Worm (Caenorhabditis elegans) whole organism, early embryonic: ENCODE measurements around the gene sul-2.

Experiments
- B0310.2 ChIP-seq: sonication (generic microtip); optimal IDR thresholded peaks from 2 replicates; lab custom pipeline; 2016; ENCODE audit warnings: mild to moderate bottlenecking, missing genetic modification characterization, missing compliant biosample characterization
- F13C5.2 ChIP-seq: sonication (generic microtip); optimal IDR thresholded peaks from 2 replicates; lab custom pipeline; 2017; ENCODE audit warnings: mild to moderate bottlenecking, missing genetic modification characterization, inconsistent platforms, missing compliant biosample characterization
- aly-1 ChIP-seq: sonication (generic microtip); optimal IDR thresholded peaks from 2 replicates; lab custom pipeline; 2016; ENCODE audit warnings: missing genetic modification characterization, missing compliant biosample characterization
- ama-1 ChIP-seq: fragments of 150-350 bp; optimal IDR thresholded peaks from 2 replicates; lab custom pipeline; 2014
- ceh-13 ChIP-seq: fragments of 200-800 bp; sonication (Bioruptor generic); optimal IDR thresholded peaks from 2 replicates; lab custom pipeline; 2018; ENCODE audit warnings: mild to moderate bottlenecking, missing genetic modification characterization, missing compliant biosample characterization
- ceh-36 ChIP-seq: sonication (generic microtip); optimal IDR thresholded peaks from 2 replicates; lab custom pipeline; 2016; ENCODE audit warnings: missing genetic modification characterization, inconsistent platforms, missing compliant biosample characterization
- ets-7 ChIP-seq: sonication (generic microtip); optimal IDR thresholded peaks from 2 replicates; lab custom pipeline; 2016; ENCODE audit warnings: missing genotype, missing genetic modification characterization, missing compliant biosample characterization
- flt-1 ChIP-seq: fragments of 200-800 bp; sonication (Bioruptor generic); IDR thresholded peaks from 2 replicates; pipeline ENCODE4 v1.3.6; 2022; ENCODE audit warnings: missing genetic modification characterization, missing compliant biosample characterization
- hmbx-1 ChIP-seq: sonication (generic microtip); optimal IDR thresholded peaks from 2 replicates; lab custom pipeline; 2016; ENCODE audit warnings: mild to moderate bottlenecking, missing genetic modification characterization, missing compliant biosample characterization
- hmg-4 ChIP-seq: fragments of 200-800 bp; sonication (Bioruptor generic); optimal IDR thresholded peaks from 2 replicates; lab custom pipeline; 2018; ENCODE audit warnings: mild to moderate bottlenecking, missing genetic modification characterization, missing compliant biosample characterization
- hnd-1 ChIP-seq: sonication (generic microtip); optimal IDR thresholded peaks from 2 replicates; lab custom pipeline; 2016; ENCODE audit warnings: missing genetic modification characterization, missing compliant biosample characterization
- pes-1 ChIP-seq: fragments of 200-800 bp; sonication (Bioruptor generic); IDR thresholded peaks from 2 replicates; pipeline ENCODE4 v1.3.6; 2022; ENCODE audit warnings: missing genetic modification reagents, missing genetic modification characterization, missing compliant biosample characterization
- scrt-1 ChIP-seq: fragments of 200-800 bp; sonication (Bioruptor generic); IDR thresholded peaks from 2 replicates; pipeline ENCODE4 v1.3.6; 2022; ENCODE audit warnings: missing genetic modification characterization, missing compliant biosample characterization
- sea-1 ChIP-seq: fragments of 200-800 bp; sonication (Bioruptor generic); conservative IDR thresholded peaks from 2 replicates; pipeline ENCODE4 v1.3.6; 2022; ENCODE audit warnings: missing genetic modification characterization, missing compliant biosample characterization
- tbx-11 ChIP-seq: fragments of 200-800 bp; sonication (Bioruptor generic); IDR thresholded peaks from 2 replicates; pipeline ENCODE4 v1.3.6; 2022; ENCODE audit warnings: missing genetic modification characterization, missing compliant biosample characterization
- tbx-37 ChIP-seq: fragments of 200-800 bp; sonication (Bioruptor generic); conservative IDR thresholded peaks from 2 replicates; pipeline ENCODE4 v1.3.6; 2022; ENCODE audit warnings: missing genetic modification reagents, missing genetic modification characterization, missing compliant biosample characterization
- tra-4 ChIP-seq: sonication (generic microtip); optimal IDR thresholded peaks from 2 replicates; lab custom pipeline; 2017; ENCODE audit warnings: missing genetic modification characterization, missing compliant biosample characterization

Gene sul-2

DNA sequence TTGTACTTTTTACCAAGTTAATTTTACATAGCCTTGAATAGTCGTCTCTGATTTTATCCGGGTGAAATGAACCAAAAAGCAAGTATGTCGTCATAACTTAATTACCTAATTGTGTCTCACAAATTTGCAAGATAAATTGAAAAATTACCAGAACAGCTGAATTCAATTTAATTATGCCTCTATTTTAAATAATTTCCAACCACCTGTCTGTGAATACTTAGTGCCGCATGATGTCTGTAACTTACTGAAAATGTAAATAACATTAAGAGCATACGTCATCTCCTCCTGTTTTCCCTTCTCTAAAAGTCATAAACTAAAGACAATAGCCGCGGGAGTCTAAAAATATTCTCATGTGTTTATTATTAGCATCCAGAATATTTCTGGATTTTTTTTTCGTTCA is 12.8 kb downstream of the sul-2 start:
- TF ChIP-seq ceh-13 (no peak), tbx-37 (GFP tag; lab: Robert Waterston, UW) (no peak), pes-1 (GFP tag; lab: Robert Waterston, UW) (no peak), sea-1 (GFP tag; lab: Robert Waterston, UW) (no peak), B0310.2 (tag; lab: Kevin White, UChicago) (no peak), tra-4 (no peak), tbx-11 (GFP tag; lab: Robert Waterston, UW) (no peak), scrt-1 (GFP tag; lab: Robert Waterston, UW) (no peak), ets-7 (tag; lab: Kevin White, UChicago) (no peak), hnd-1 (tag; lab: Kevin White, UChicago) (no peak), hmg-4 (GFP tag; lab: Kevin White, UChicago) (no peak), aly-1 (tag; lab: Kevin White, UChicago) (no peak)

DNA sequence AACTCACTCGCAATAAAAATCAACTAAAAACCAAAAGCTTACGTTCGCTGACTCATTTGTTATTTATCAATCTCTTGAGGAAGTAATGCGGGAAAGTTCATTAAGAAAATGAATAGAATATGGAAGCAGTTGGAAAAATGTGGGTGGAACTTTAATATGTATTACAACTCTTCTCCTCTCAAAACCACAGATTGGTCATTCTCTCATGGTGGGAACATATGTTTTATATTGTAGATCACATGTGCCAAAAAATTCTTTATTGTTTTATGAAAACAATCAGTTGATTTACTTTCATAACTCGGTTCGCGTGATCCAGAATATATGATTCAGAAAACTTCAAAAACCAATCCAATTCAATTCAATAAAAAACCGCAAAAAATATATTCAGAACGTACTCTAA is 14.1 kb downstream of the sul-2 start:
- no peak for TF ChIP-seq ceh-36 (tag; lab: Kevin White, UChicago)
- TF ChIP-seq hmbx-1: no peak
- no peak for TF ChIP-seq tbx-11 (GFP tag; lab: Robert Waterston, UW)
- TF ChIP-seq B0310.2 (tag; lab: Kevin White, UChicago): no peak
- no peak for TF ChIP-seq hnd-1 (tag; lab: Kevin White, UChicago)

DNA sequence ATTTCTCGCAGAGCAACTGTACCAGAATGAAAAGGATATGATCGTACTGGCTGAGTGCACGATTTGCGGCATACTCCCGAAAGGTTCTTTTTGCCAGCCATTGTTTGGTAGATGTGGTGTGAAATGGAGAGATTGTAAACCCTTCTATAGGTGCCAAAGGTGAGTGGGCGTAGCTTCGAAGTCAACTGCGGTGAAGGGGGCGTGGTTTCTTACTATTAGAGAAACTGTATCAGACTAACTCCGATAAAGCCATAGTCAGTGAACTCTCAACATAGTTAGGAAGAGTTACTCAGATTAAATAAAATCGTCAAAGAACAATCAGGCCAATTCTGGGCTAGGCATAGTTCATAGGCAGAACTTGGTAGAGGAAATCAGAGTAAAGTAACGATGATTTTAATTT is 19.8 kb downstream of the sul-2 start, which contains the start of gene F20D6.9:
Gene F20D6.9 (minus strand): TSS at position 101 of the 400 bp plus-strand sequence.
- TF ChIP-seq ets-7 (tag; lab: Kevin White, UChicago) (no peak), tbx-11 (GFP tag; lab: Robert Waterston, UW) (no peak), F13C5.2 (tag; lab: Kevin White, UChicago) (no peak), flt-1 (GFP tag; lab: Robert Waterston, UW) (no peak), ceh-36 (tag; lab: Kevin White, UChicago) (no peak), hmbx-1 (no peak), hnd-1 (tag; lab: Kevin White, UChicago) (no peak), hmg-4 (GFP tag; lab: Kevin White, UChicago) (no peak), ceh-13 (no peak), aly-1 (tag; lab: Kevin White, UChicago) (no peak), scrt-1 (GFP tag; lab: Robert Waterston, UW) (no peak), tbx-37 (GFP tag; lab: Robert Waterston, UW) (no peak), sea-1 (GFP tag; lab: Robert Waterston, UW) (no peak), ama-1 (lab: Kevin White, UChicago) (no peak)

DNA sequence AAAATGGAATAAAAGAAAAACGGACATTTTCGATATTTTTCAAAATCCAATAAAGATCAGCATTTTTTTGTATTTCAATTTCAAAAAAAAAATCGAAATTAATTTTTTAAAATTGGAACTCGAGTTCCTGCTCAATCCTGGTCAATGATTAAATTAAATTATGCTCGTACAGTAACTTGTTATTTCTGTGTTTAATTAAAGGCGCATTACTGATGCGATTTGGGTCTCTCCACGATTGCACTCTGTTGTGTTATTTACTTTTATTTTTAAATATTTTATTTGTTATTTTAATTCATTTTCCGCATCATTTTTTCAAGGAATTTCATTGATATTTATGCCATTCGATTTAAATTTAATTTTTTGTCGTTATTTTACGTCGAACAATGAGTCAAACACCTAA is 20.7 kb downstream of the sul-2 start:
- TF ChIP-seq ceh-36 (tag; lab: Kevin White, UChicago): no peak
- TF ChIP-seq flt-1 (GFP tag; lab: Robert Waterston, UW): no peak
- no peak for TF ChIP-seq tbx-37 (GFP tag; lab: Robert Waterston, UW)
- TF ChIP-seq scrt-1 (GFP tag; lab: Robert Waterston, UW): no peak
- no peak for TF ChIP-seq tbx-11 (GFP tag; lab: Robert Waterston, UW)
- TF ChIP-seq F13C5.2 (tag; lab: Kevin White, UChicago): no peak
- TF ChIP-seq tra-4: no peak
- TF ChIP-seq sea-1 (GFP tag; lab: Robert Waterston, UW): no peak
- no peak for TF ChIP-seq hnd-1 (tag; lab: Kevin White, UChicago)

DNA sequence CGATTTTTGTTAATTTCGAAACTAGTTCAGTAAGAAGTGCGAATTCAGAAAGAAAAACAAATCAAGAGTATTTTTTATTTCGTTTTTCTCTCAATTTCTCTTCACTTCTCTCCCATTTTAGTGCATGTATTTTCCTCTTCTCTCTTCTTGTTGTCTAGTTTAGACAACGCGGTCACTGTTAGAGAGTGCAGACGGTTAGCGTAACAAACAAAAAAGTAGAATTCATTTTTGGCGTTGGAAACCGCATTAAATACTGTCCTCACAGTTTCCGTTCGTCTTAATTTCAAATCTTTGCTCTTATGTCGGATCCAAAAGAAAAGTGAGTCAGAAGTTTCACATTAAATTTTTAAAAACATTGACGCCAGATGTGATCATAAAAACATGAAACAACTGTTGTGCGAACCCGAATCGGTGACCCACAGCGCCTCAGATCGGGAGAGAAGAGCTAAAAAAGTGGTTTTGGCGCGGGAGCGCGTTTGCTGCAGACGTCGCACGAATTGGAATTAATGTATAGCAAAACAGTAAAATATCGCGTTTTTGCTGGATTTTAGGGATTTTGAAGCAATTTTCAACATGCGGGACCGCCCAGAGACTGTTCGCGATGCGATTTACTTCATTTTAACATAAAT is 21.5 kb downstream of the sul-2 start, which contains the start of gene srp-7:
Gene srp-7 (plus strand): TSS at position 213 of the 629 bp plus-strand sequence.
- no peak for TF ChIP-seq tbx-11 (GFP tag; lab: Robert Waterston, UW)
- TF ChIP-seq scrt-1 (GFP tag; lab: Robert Waterston, UW): peak; percentile 36; the same call in 1 of the 2 replicates

DNA sequence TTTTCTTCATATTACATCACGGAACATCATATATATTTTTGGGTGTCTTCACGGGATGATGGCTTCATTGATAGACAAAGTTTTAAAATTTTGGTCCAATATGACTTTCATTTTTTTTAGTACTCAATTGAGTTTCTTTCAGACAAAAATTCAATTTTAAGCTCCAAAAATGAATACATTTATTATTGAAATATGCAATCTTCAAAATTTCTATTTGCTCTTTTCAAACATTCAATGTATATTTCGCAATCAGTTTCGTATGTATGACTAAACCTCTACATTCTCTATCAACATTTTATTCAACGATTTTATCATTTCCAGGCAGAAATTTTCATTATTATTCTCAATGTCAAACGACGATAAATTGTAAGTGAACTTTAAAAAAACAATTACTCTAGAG is 25.8 kb downstream of the sul-2 start, which contains the start of gene srp-8:
Gene srp-8 (plus strand): TSS at position 301 of the 400 bp plus-strand sequence.
- no peak for TF ChIP-seq ama-1 (lab: Kevin White, UChicago)
- no peak for TF ChIP-seq sea-1 (GFP tag; lab: Robert Waterston, UW)
- TF ChIP-seq hmg-4 (GFP tag; lab: Kevin White, UChicago): no peak
- TF ChIP-seq pes-1 (GFP tag; lab: Robert Waterston, UW): no peak
- TF ChIP-seq tra-4: no peak
- TF ChIP-seq ets-7 (tag; lab: Kevin White, UChicago): no peak
- no peak for TF ChIP-seq B0310.2 (tag; lab: Kevin White, UChicago)
- TF ChIP-seq hnd-1 (tag; lab: Kevin White, UChicago): no peak
- TF ChIP-seq tbx-37 (GFP tag; lab: Robert Waterston, UW): no peak
- TF ChIP-seq ceh-13: no peak
- no peak for TF ChIP-seq tbx-11 (GFP tag; lab: Robert Waterston, UW)
- TF ChIP-seq flt-1 (GFP tag; lab: Robert Waterston, UW): no peak
- no peak for TF ChIP-seq aly-1 (tag; lab: Kevin White, UChicago)
- no peak for TF ChIP-seq scrt-1 (GFP tag; lab: Robert Waterston, UW)

DNA sequence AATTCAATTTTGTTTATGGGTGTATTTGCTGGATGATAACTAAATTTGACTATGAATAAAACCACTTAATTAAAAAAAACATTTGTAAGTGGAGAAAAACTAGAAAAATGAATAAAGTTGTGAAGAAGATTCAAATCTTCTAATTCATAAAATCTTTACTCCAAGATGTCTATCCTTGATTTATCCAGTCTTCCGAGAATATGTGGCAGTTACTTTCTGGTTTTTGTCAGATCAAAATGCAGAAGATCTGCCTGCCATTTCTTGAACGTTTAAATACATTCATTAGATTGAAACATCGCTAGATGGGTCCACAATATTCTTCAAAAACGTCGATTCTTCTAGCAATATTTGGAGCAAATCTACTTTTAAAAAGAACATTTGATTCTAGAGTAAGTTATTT is 28.2 kb downstream of the sul-2 start, which contains the start of gene F20D6.2:
Gene F20D6.2 (plus strand): TSS at position 301 of the 400 bp plus-strand sequence.
- TF ChIP-seq hmg-4 (GFP tag; lab: Kevin White, UChicago): no peak
- no peak for TF ChIP-seq aly-1 (tag; lab: Kevin White, UChicago)
- TF ChIP-seq flt-1 (GFP tag; lab: Robert Waterston, UW): no peak
- no peak for TF ChIP-seq B0310.2 (tag; lab: Kevin White, UChicago)
- TF ChIP-seq tbx-11 (GFP tag; lab: Robert Waterston, UW): no peak
- TF ChIP-seq pes-1 (GFP tag; lab: Robert Waterston, UW): no peak
- no peak for TF ChIP-seq ceh-13
- TF ChIP-seq F13C5.2 (tag; lab: Kevin White, UChicago): no peak
- no peak for TF ChIP-seq ets-7 (tag; lab: Kevin White, UChicago)
- no peak for TF ChIP-seq scrt-1 (GFP tag; lab: Robert Waterston, UW)
- TF ChIP-seq ama-1 (lab: Kevin White, UChicago): no peak
- no peak for TF ChIP-seq tra-4
- TF ChIP-seq sea-1 (GFP tag; lab: Robert Waterston, UW): no peak
- TF ChIP-seq hnd-1 (tag; lab: Kevin White, UChicago): no peak
- TF ChIP-seq ceh-36 (tag; lab: Kevin White, UChicago): no peak
- TF ChIP-seq hmbx-1: no peak
